Worm (Caenorhabditis elegans): ENCODE results near the gene arrd-4.

- TF ChIP-seq W03F9.2 (tag; optimal IDR thresholded peaks at IDR 0.05) (no peak), him-1 (tag; optimal IDR thresholded peaks at IDR 0.05) (no peak), dao-5 (tag; optimal IDR thresholded peaks at IDR 0.05) (no peak)
Measured at ce11 chrII:9859575-9859974, 21.5 kb upstream of the arrd-4 start, which contains the start of gene chil-5.
